Fruit fly (Drosophila melanogaster) whole organism, embryonic: ENCODE measurements around the gene prg.

Experiments
- Aef1 ChIP-seq: fragments of 200-800 bp; sonication (Bioruptor generic); IDR thresholded peaks from 3 replicates; pipeline ENCODE4 v1.3.6; 2022; ENCODE audit warnings: missing biosample characterization, missing genetic modification characterization
- Atf3 ChIP-seq: fragments of 200-800 bp; sonication (Bioruptor generic); optimal IDR thresholded peaks from 3 replicates; lab custom pipeline; 2016; ENCODE audit warnings: missing biosample characterization, missing genetic modification characterization
- CG10462 ChIP-seq: fragments of 200-800 bp; sonication (Bioruptor generic); optimal IDR thresholded peaks from 2 replicates; lab custom pipeline; 2016; ENCODE audit warnings: missing biosample characterization, missing genetic modification characterization
- CG11085 ChIP-seq: fragments of 200-800 bp; sonication (Bioruptor generic); IDR thresholded peaks from 2 replicates; pipeline ENCODE4 v1.3.6; 2022; ENCODE audit warnings: missing biosample characterization, missing genetic modification characterization
- CG11456 ChIP-seq: fragments of 200-800 bp; sonication (Bioruptor generic); IDR thresholded peaks from 3 replicates; pipeline ENCODE4 v1.3.6; 2022; ENCODE audit warnings: missing biosample characterization, missing genetic modification characterization
- CG13624 ChIP-seq: fragments of 200-800 bp; sonication (Bioruptor generic); optimal IDR thresholded peaks from 2 replicates; lab custom pipeline; 2016; ENCODE audit warnings: missing biosample characterization, missing genetic modification characterization
- CG13894 ChIP-seq: fragments of 200-800 bp; sonication (Bioruptor generic); optimal IDR thresholded peaks from 3 replicates; lab custom pipeline; 2018; ENCODE audit warnings: missing biosample characterization, mild to moderate bottlenecking, missing genetic modification characterization, moderate library complexity
- CG14014 ChIP-seq: fragments of 200-800 bp; sonication (Bioruptor generic); IDR thresholded peaks from 2 replicates; pipeline ENCODE4 v1.3.6; 2022; ENCODE audit warnings: missing biosample characterization, missing genetic modification characterization
- CG1602 ChIP-seq: fragments of 200-800 bp; sonication (Bioruptor generic); optimal IDR thresholded peaks from 3 replicates; lab custom pipeline; 2016; ENCODE audit warnings: missing biosample characterization, missing genetic modification characterization
- CG30403 ChIP-seq: fragments of 200-800 bp; sonication (Bioruptor generic); optimal IDR thresholded peaks from 3 replicates; lab custom pipeline; 2016; ENCODE audit warnings: missing biosample characterization, missing genetic modification characterization
- CG31224 ChIP-seq: fragments of 200-800 bp; sonication (Bioruptor generic); IDR thresholded peaks from 2 replicates; pipeline ENCODE4 v1.3.6; 2022; ENCODE audit warnings: missing biosample characterization, missing genetic modification characterization
- CG31388 ChIP-seq: fragments of 200-800 bp; sonication (Bioruptor generic); optimal IDR thresholded peaks from 2 replicates; lab custom pipeline; 2016; ENCODE audit warnings: missing biosample characterization, missing genetic modification characterization
- CG34422 ChIP-seq: fragments of 200-800 bp; sonication (Bioruptor generic); IDR thresholded peaks from 3 replicates; pipeline ENCODE4 v1.3.6; 2022; ENCODE audit warnings: missing biosample characterization, missing genetic modification characterization
- CG3838 ChIP-seq: fragments of 200-800 bp; sonication (Bioruptor generic); optimal IDR thresholded peaks from 3 replicates; lab custom pipeline; 2016; ENCODE audit warnings: missing biosample characterization, missing genetic modification characterization
- CG42726 ChIP-seq: fragments of 200-800 bp; sonication (Bioruptor generic); IDR thresholded peaks from 2 replicates; pipeline ENCODE4 v1.3.6; 2022; ENCODE audit warnings: missing biosample characterization, missing genetic modification characterization; ENCODE audit not compliant: partially characterized antibody
- CG4617 ChIP-seq: fragments of 200-800 bp; sonication (Bioruptor generic); optimal IDR thresholded peaks from 3 replicates; lab custom pipeline; 2016; ENCODE audit warnings: missing biosample characterization, missing genetic modification characterization, borderline replicate concordance
- CG5953 ChIP-seq: fragments of 200-800 bp; sonication (Bioruptor generic); IDR thresholded peaks from 2 replicates; pipeline ENCODE4 v1.3.6; 2022; ENCODE audit warnings: missing biosample characterization, missing genetic modification characterization
- CG7786 ChIP-seq: fragments of 200-800 bp; sonication (Bioruptor generic); optimal IDR thresholded peaks from 2 replicates; lab custom pipeline; 2016; ENCODE audit warnings: missing biosample characterization, missing genetic modification characterization
- CG7987 ChIP-seq: fragments of 200-800 bp; sonication (Bioruptor generic); optimal IDR thresholded peaks from 2 replicates; lab custom pipeline; 2018; ENCODE audit warnings: missing biosample characterization, mild to moderate bottlenecking, missing genetic modification characterization, moderate library complexity
- Deaf1 ChIP-seq: fragments of 200-800 bp; optimal IDR thresholded peaks from 3 replicates; lab custom pipeline; 2019; ENCODE audit warnings: missing biosample characterization, mild to moderate bottlenecking, missing genetic modification characterization, moderate library complexity
- Doc2 ChIP-seq: fragments of 200-800 bp; sonication (Bioruptor generic); IDR thresholded peaks from 2 replicates; pipeline ENCODE4 v1.3.6; 2022; ENCODE audit warnings: missing biosample characterization, missing genetic modification characterization
- Dref ChIP-seq: fragments of 200-800 bp; sonication (Bioruptor generic); IDR thresholded peaks from 2 replicates; pipeline ENCODE4 v1.3.6; 2022; ENCODE audit warnings: missing biosample characterization, missing genetic modification characterization
- H15 ChIP-seq: fragments of 200-800 bp; sonication (Bioruptor generic); IDR thresholded peaks from 3 replicates; pipeline ENCODE4 v1.3.6; 2022; ENCODE audit warnings: missing biosample characterization, missing genetic modification characterization
- Hsf ChIP-seq: fragments of 200-800 bp; sonication (Bioruptor generic); optimal IDR thresholded peaks from 3 replicates; lab custom pipeline; 2016; ENCODE audit warnings: missing biosample characterization, missing genetic modification characterization
- Meics ChIP-seq: fragments of 200-800 bp; sonication (Bioruptor generic); optimal IDR thresholded peaks from 2 replicates; lab custom pipeline; 2017; ENCODE audit warnings: missing biosample characterization, mild to moderate bottlenecking, missing genetic modification characterization
- Rfx ChIP-seq: fragments of 200-800 bp; sonication (Bioruptor generic); IDR thresholded peaks from 2 replicates; pipeline ENCODE4 v1.3.6; 2022; ENCODE audit warnings: missing biosample characterization, missing genetic modification characterization
- Tbp ChIP-seq: fragments of >200 bp; optimal IDR thresholded peaks from 2 replicates; lab custom pipeline; 2018; ENCODE audit warnings: missing biosample characterization, missing genetic modification characterization
- YL-1 ChIP-seq: fragments of 200-800 bp; sonication (Bioruptor generic); optimal IDR thresholded peaks from 3 replicates; lab custom pipeline; 2017; ENCODE audit warnings: missing biosample characterization, mild to moderate bottlenecking, missing genetic modification characterization
- cwo ChIP-seq: fragments of 200-800 bp; sonication (Bioruptor generic); optimal IDR thresholded peaks from 3 replicates; lab custom pipeline; 2017; ENCODE audit warnings: missing biosample characterization, missing genetic modification characterization, mild to moderate bottlenecking, moderate library complexity, missing genetic modification reagents
- dati ChIP-seq: fragments of 200-800 bp; sonication (Bioruptor generic); IDR thresholded peaks from 2 replicates; pipeline ENCODE4 v1.3.6; 2022; ENCODE audit warnings: missing biosample characterization, missing genetic modification characterization
- dysf ChIP-seq: fragments of 200-800 bp; sonication (Bioruptor generic); IDR thresholded peaks from 3 replicates; pipeline ENCODE4 v1.3.6; 2022; ENCODE audit warnings: missing biosample characterization, missing genetic modification characterization
- emc ChIP-seq: fragments of 200-800 bp; sonication (Bioruptor generic); optimal IDR thresholded peaks from 2 replicates; lab custom pipeline; 2016; ENCODE audit warnings: missing biosample characterization, missing genetic modification characterization
- fd102C ChIP-seq: fragments of 200-800 bp; sonication (Bioruptor generic); optimal IDR thresholded peaks from 2 replicates; lab custom pipeline; 2018; ENCODE audit warnings: missing biosample characterization, mild to moderate bottlenecking, missing genetic modification characterization, moderate library complexity
- gsb ChIP-seq: fragments of 200-800 bp; sonication (Bioruptor generic); IDR thresholded peaks from 2 replicates; pipeline ENCODE4 v1.3.6; 2022; ENCODE audit warnings: missing biosample characterization, missing genetic modification characterization
- jumu ChIP-seq: fragments of 200-800 bp; sonication (Bioruptor generic); optimal IDR thresholded peaks from 3 replicates; lab custom pipeline; 2016; ENCODE audit warnings: missing biosample characterization, missing genetic modification characterization
- onecut ChIP-seq: fragments of 200-800 bp; sonication (Bioruptor generic); IDR thresholded peaks from 2 replicates; pipeline ENCODE4 v1.3.6; 2022; ENCODE audit warnings: missing biosample characterization, missing genetic modification characterization
- pfk ChIP-seq: fragments of 200-800 bp; sonication (Bioruptor generic); optimal IDR thresholded peaks from 2 replicates; lab custom pipeline; 2018; ENCODE audit warnings: missing biosample characterization, mild to moderate bottlenecking, missing genetic modification characterization, moderate library complexity
- prd ChIP-seq, 3 experiments: fragments of >200 bp in 2 of 3; fragments of 200-800 bp in 1 of 3; sonication (Bioruptor generic) in 1 of 3; optimal IDR thresholded peaks in 2 of 3; IDR thresholded peaks in 1 of 3; 2 replicates in 2 of 3; 3 replicates in 1 of 3; pipeline versions ENCODE4 v1.3.6 to Lab custom; 2017 to 2022; ENCODE audit warnings: missing biosample characterization in 1 of 3, missing genetic modification characterization in 1 of 3
- scrt ChIP-seq: fragments of 200-800 bp; sonication (Bioruptor generic); optimal IDR thresholded peaks from 2 replicates; lab custom pipeline; 2018; ENCODE audit warnings: missing biosample characterization, mild to moderate bottlenecking, missing genetic modification characterization, moderate library complexity
- slbo ChIP-seq: fragments of 200-800 bp; sonication (Bioruptor generic); IDR thresholded peaks from 2 replicates; pipeline ENCODE4 v1.3.6; 2022; ENCODE audit warnings: missing biosample characterization, missing genetic modification characterization
- sna ChIP-seq: fragments of 200-800 bp; sonication (Bioruptor generic); IDR thresholded peaks from 2 replicates; pipeline ENCODE4 v1.3.6; 2022; ENCODE audit warnings: missing biosample characterization, missing genetic modification characterization; ENCODE audit not compliant: partially characterized antibody
- so ChIP-seq: fragments of 200-800 bp; sonication (Bioruptor generic); IDR thresholded peaks from 3 replicates; pipeline ENCODE4 v1.3.6; 2022; ENCODE audit warnings: missing biosample characterization, missing genetic modification characterization
- wek ChIP-seq: fragments of 200-800 bp; sonication (Bioruptor generic); optimal IDR thresholded peaks from 3 replicates; lab custom pipeline; 2018; ENCODE audit warnings: missing biosample characterization, mild to moderate bottlenecking, missing genetic modification characterization, moderate library complexity

Gene prg

DNA sequence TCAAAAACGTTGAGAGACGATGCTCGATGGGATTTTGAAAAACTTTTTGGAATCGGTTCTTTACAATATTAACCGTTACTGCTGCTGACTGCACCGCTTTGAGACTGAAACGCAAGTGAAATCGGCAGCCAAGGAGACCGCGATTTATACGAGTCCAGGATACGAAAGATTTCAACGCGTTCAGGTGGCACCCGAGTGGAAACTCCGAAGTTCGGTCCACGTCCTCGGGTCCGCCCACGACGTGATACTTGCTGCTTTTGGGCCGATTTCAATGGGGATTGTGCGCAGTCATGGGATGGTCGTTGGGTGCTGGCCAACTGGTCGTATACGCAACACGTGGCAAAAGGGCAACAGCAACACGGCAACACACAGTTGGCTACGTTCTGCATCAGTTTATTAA, 42.4 kb downstream of the prg start, which contains the start of gene Dh31:
TSS of gene Dh31 (minus strand) at position 117 of the 400 bp plus-strand sequence.
- TF ChIP-seq gsb (GFP tag; lab: Robert Waterston, UW): no peak
- 0 out of 3 replicates have a peak, but pooled peaks have one; percentile 10 for TF ChIP-seq CG11456 (GFP tag; lab: Robert Waterston, UW)
- no peak for TF ChIP-seq Meics (GFP tag; lab: Kevin White, UChicago)
- no peak for TF ChIP-seq CG34422 (GFP tag; lab: Robert Waterston, UW)
- no peak for TF ChIP-seq CG7786 (GFP tag; lab: Kevin White, UChicago)
- no peak for TF ChIP-seq CG1602
- TF ChIP-seq CG14014 (GFP tag; lab: Robert Waterston, UW): no peak
- TF ChIP-seq scrt (GFP tag; lab: Kevin White, UChicago): peak; percentile 73
- TF ChIP-seq YL-1 (GFP tag; lab: Kevin White, UChicago): no peak
- no peak for TF ChIP-seq CG10462 (GFP tag; lab: Kevin White, UChicago)
- TF ChIP-seq so (GFP tag; lab: Robert Waterston, UW): no peak
- no peak for TF ChIP-seq CG13624
- no peak for TF ChIP-seq Aef1 (GFP tag; lab: Robert Waterston, UW)
- TF ChIP-seq Rfx (GFP tag; lab: Robert Waterston, UW): peak; percentile 15; the same call in 1 of the 2 replicates
- peak; percentile 91 for TF ChIP-seq Deaf1
- TF ChIP-seq jumu: no peak
- no peak for TF ChIP-seq fd102C (GFP tag; lab: Kevin White, UChicago)
- TF ChIP-seq onecut (GFP tag; lab: Robert Waterston, UW): no peak
- no peak for TF ChIP-seq pfk (GFP tag; lab: Kevin White, UChicago)
- TF ChIP-seq dysf (GFP tag; lab: Robert Waterston, UW): no peak
- TF ChIP-seq CG4617 (GFP tag; lab: Kevin White, UChicago): no peak
- TF ChIP-seq CG13894 (tag; lab: Kevin White, UChicago): peak; percentile 27
- TF ChIP-seq wek: no peak
- no peak for TF ChIP-seq H15
- TF ChIP-seq CG31388 (GFP tag; lab: Kevin White, UChicago): no peak
- no peak for TF ChIP-seq emc (GFP tag; lab: Kevin White, UChicago)
- TF ChIP-seq CG5953 (GFP tag; lab: Robert Waterston, UW): 0 out of 2 replicates have a peak, but pooled peaks have one; percentile 19
- no peak for TF ChIP-seq dati
- TF ChIP-seq CG7987 (GFP tag; lab: Kevin White, UChicago): no peak
- no peak for TF ChIP-seq sna
- no peak for TF ChIP-seq CG30403 (GFP tag; lab: Kevin White, UChicago)
- no peak for TF ChIP-seq Doc2 (GFP tag; lab: Robert Waterston, UW)
- TF ChIP-seq Dref (GFP tag; lab: Robert Waterston, UW): 0 out of 2 replicates have a peak, but pooled peaks have one; percentile 22
- TF ChIP-seq slbo: 0 out of 2 replicates have a peak, but pooled peaks have one; percentile 7
- TF ChIP-seq Hsf (GFP tag; lab: Kevin White, UChicago): no peak
- TF ChIP-seq CG3838: no peak
- TF ChIP-seq Tbp (GFP tag; lab: Kevin White, UChicago): no peak
- TF ChIP-seq prd (optimal IDR thresholded peaks at IDR 0.05; lab: Kevin White, UChicago): no peak
- TF ChIP-seq prd (GFP tag; IDR thresholded peaks at IDR 0.05; lab: Robert Waterston, UW): no peak
- TF ChIP-seq Atf3 (GFP tag; lab: Kevin White, UChicago): no peak
- TF ChIP-seq cwo: no peak
- no peak for TF ChIP-seq CG31224 (GFP tag; lab: Robert Waterston, UW)
- no peak for TF ChIP-seq CG11085 (GFP tag; lab: Robert Waterston, UW)
- TF ChIP-seq CG42726 (GFP tag; lab: Robert Waterston, UW): no peak
